Worm (Caenorhabditis elegans) whole organism, young adult: ENCODE data around the gene F11C7.7.

Source experiments
- F23B12.7 ChIP-seq: sonication (generic microtip); optimal IDR thresholded peaks from 2 replicates; lab custom pipeline; 2017; ENCODE audit warnings: missing genetic modification characterization, mild to moderate bottlenecking, missing compliant biosample characterization, antibody characterized with exemption, moderate library complexity; ENCODE audit not compliant: insufficient read depth
- ama-1 ChIP-seq, 3 experiments: fragments of 150-350 bp in 1 of 3; sonication (generic microtip) in 2 of 3; optimal IDR thresholded peaks; 2 replicates each; lab custom pipeline; 2014 to 2018; ENCODE audit warnings: missing biosample characterization in 2 of 3, missing genetic modification characterization in 2 of 3, missing genetic modification reagents in 2 of 3
- attf-5 ChIP-seq: fragments of 200-800 bp; sonication (Bioruptor generic); optimal IDR thresholded peaks from 2 replicates; lab custom pipeline; 2018; ENCODE audit warnings: mild to moderate bottlenecking, missing genetic modification characterization, missing compliant biosample characterization
- dpff-1 ChIP-seq: sonication (generic microtip); optimal IDR thresholded peaks from 2 replicates; lab custom pipeline; 2017; ENCODE audit warnings: mild to moderate bottlenecking, missing genetic modification characterization, missing compliant biosample characterization
- egl-18 ChIP-seq: fragments of 200-800 bp; sonication (Bioruptor generic); IDR thresholded peaks from 2 replicates; pipeline ENCODE4 v1.3.6; 2022; ENCODE audit warnings: missing genetic modification reagents, missing genetic modification characterization, missing compliant biosample characterization
- lin-26 ChIP-seq: fragments of 200-800 bp; sonication (Bioruptor generic); IDR thresholded peaks from 2 replicates; pipeline ENCODE4 v1.3.6; 2022; ENCODE audit warnings: missing genetic modification reagents, missing genetic modification characterization, missing compliant biosample characterization
- nfya-1 ChIP-seq: sonication (generic microtip); optimal IDR thresholded peaks from 2 replicates; lab custom pipeline; 2017; ENCODE audit warnings: antibody characterized with exemption, missing compliant biosample characterization, missing genetic modification characterization, borderline replicate concordance; ENCODE audit not compliant: insufficient read depth
- pha-4 ChIP-seq: fragments of 150-350 bp; sonication (generic microtip); optimal IDR thresholded peaks from 2 replicates; lab custom pipeline; 2014; ENCODE audit warnings: missing biosample characterization, missing genetic modification reagents, missing genetic modification characterization
- snpc-1.3 ChIP-seq: sonication (generic microtip); optimal IDR thresholded peaks from 2 replicates; lab custom pipeline; 2017; ENCODE audit warnings: missing genetic modification characterization, mild to moderate bottlenecking, missing compliant biosample characterization, antibody characterized with exemption, moderate library complexity, missing genotype, missing genetic modification reagents; ENCODE audit not compliant: insufficient read depth
- snpc-3.4 ChIP-seq: sonication (generic microtip); optimal IDR thresholded peaks from 2 replicates; lab custom pipeline; 2017; ENCODE audit warnings: missing genetic modification characterization, mild to moderate bottlenecking, missing compliant biosample characterization, antibody characterized with exemption, moderate library complexity, missing genotype, missing genetic modification reagents
- tbp1 ChIP-seq: fragments of 200-800 bp; sonication (Bioruptor generic); optimal IDR thresholded peaks from 2 replicates; lab custom pipeline; 2018; ENCODE audit warnings: mild to moderate bottlenecking, missing genetic modification characterization, missing compliant biosample characterization
- unc-62 ChIP-seq: fragments of 150-350 bp; optimal IDR thresholded peaks from 2 replicates; lab custom pipeline; 2014; ENCODE audit warnings: missing biosample characterization, missing genetic modification reagents, missing genetic modification characterization
- zim-3 ChIP-seq: sonication (generic microtip); optimal IDR thresholded peaks from 2 replicates; lab custom pipeline; 2017; ENCODE audit warnings: mild to moderate bottlenecking, missing genetic modification characterization, moderate library complexity, missing compliant biosample characterization

DNA sequence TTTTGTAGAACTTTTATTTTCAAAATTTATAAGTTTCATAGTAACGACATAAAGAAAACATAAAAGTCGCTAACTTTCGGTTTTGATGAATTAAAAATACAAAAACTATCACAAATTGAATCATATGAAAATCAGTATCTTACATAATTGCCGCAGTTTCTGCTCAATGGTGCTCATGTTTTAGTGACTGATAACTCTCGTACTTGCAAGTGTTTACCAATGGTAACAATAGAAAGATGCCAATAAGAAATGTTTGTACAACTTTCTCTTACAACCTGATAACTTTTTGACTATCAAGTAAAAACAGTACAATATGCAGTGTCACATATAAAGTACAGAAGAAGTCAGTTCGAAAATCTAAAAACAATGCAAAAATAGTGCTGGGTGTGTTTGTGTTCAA lies 12.3 kb upstream of the F11C7.7 start:
- TF ChIP-seq pha-4 (tag; lab: Kevin White, UChicago) (no peak), tbp1 (no peak), F23B12.7 (tag; lab: Kevin White, UChicago) (no peak), unc-62 (GFP tag; lab: Kevin White, UChicago) (no peak), snpc-1.3 (no peak), nfya-1 (no peak), zim-3 (tag; lab: Kevin White, UChicago) (no peak), egl-18 (GFP tag; lab: Robert Waterston, UW) (no peak), ama-1 (optimal IDR thresholded peaks at IDR 0.05; lab: Kevin White, UChicago) (no peak), ama-1 (GFP tag; optimal IDR thresholded peaks at IDR 0.05; lab: Kevin White, UChicago) (no peak), lin-26 (GFP tag; lab: Robert Waterston, UW) (no peak), dpff-1 (tag; lab: Kevin White, UChicago) (no peak), snpc-3.4 (tag; lab: Kevin White, UChicago) (no peak), attf-5 (GFP tag; lab: Kevin White, UChicago) (no peak)
